Worm (Caenorhabditis elegans): ENCODE measurements around the gene hcf-1.

The hcf-1 gene

ce11 chrIV:7789521-7789949 lies 15.5 kb upstream of the hcf-1 start, which contains the start of gene imp-3 (continued):
- TF ChIP-seq skn-1 (tag; optimal IDR thresholded peaks at IDR 0.05): no peak
- TF ChIP-seq vab-7 (GFP tag; IDR thresholded peaks at IDR 0.05): no peak
- no peak for TF ChIP-seq jun-1 (tag; optimal IDR thresholded peaks at IDR 0.05)
- peak; percentile 40 for TF ChIP-seq nhr-111 (GFP tag; optimal IDR thresholded peaks at IDR 0.05)
- TF ChIP-seq fkh-10 (GFP tag; optimal IDR thresholded peaks at IDR 0.05): no peak
- no peak for TF ChIP-seq dmd-8 (GFP tag; IDR thresholded peaks at IDR 0.05)
- TF ChIP-seq madf-5 (GFP tag; IDR thresholded peaks at IDR 0.05): peak in 1 of 2 experiments; percentile 76; a peak in 2 of 4 replicates
- TF ChIP-seq php-3 (GFP tag; IDR thresholded peaks at IDR 0.05): 0 out of 2 replicates have a peak, but pooled peaks have one; percentile 30
- TF ChIP-seq nhr-77 (tag; optimal IDR thresholded peaks at IDR 0.05): no peak
- TF ChIP-seq F49E8.2 (tag; optimal IDR thresholded peaks at IDR 0.05; ENCODE audit: borderline replicate concordance): no peak
- TF ChIP-seq Y105C5A.15 (GFP tag; IDR thresholded peaks at IDR 0.05): peak; percentile 66; the same call in 1 of the 2 replicates
- no peak for TF ChIP-seq set-16 (GFP tag; IDR thresholded peaks at IDR 0.05)
- no peak for TF ChIP-seq unc-39 (tag; optimal IDR thresholded peaks at IDR 0.05)
- TF ChIP-seq mxl-3 (GFP tag; optimal IDR thresholded peaks at IDR 0.05): peak; percentile 84
- TF ChIP-seq snpc-1.2 (GFP tag; IDR thresholded peaks at IDR 0.05): peak; percentile 30; the same call in 1 of the 2 replicates
- no peak for TF ChIP-seq ztf-7 (tag; optimal IDR thresholded peaks at IDR 0.05)
- peak; percentile 67 for TF ChIP-seq hlh-11 (tag; optimal IDR thresholded peaks at IDR 0.05)
- peak; percentile 22 for TF ChIP-seq nhr-28 (tag; optimal IDR thresholded peaks at IDR 0.05)
- no peak for TF ChIP-seq unc-130 (GFP tag; optimal IDR thresholded peaks at IDR 0.05)
- TF ChIP-seq zip-2 (tag; optimal IDR thresholded peaks at IDR 0.05): no peak
- peak; percentile 28 to 60 for TF ChIP-seq daf-16 (GFP tag; optimal IDR thresholded peaks at IDR 0.05)
- peak; percentile 88 for TF ChIP-seq daf-16 (tag; optimal IDR thresholded peaks at IDR 0.05)
- no peak for TF ChIP-seq duxl-1 (tag; optimal IDR thresholded peaks at IDR 0.05; ENCODE audit: poor library complexity)
- TF ChIP-seq R02D3.7 (tag; optimal IDR thresholded peaks at IDR 0.05): no peak
- TF ChIP-seq T20F7.1 (GFP tag; optimal IDR thresholded peaks at IDR 0.05): peak; percentile 69
- peak; percentile 74 for TF ChIP-seq Y5F2A.4 (GFP tag; optimal IDR thresholded peaks at IDR 0.05)
- TF ChIP-seq ces-1 (GFP tag; optimal IDR thresholded peaks at IDR 0.05): no peak
- no peak for TF ChIP-seq nhr-48 (tag; optimal IDR thresholded peaks at IDR 0.05)
- peak; percentile 63; the same call in 1 of the 2 replicates for TF ChIP-seq hmg-1.1 (GFP tag; IDR thresholded peaks at IDR 0.05)
- peak; percentile 36 for TF ChIP-seq gei-8 (GFP tag; optimal IDR thresholded peaks at IDR 0.05)
- TF ChIP-seq arid-1 (GFP tag; conservative IDR thresholded peaks at IDR 0.05): peak; percentile 65; the same call in 1 of the 2 replicates
- peak in 1 of 2 experiments; percentile 53 for TF ChIP-seq hif-1 (tag; optimal IDR thresholded peaks at IDR 0.05)
- no peak for TF ChIP-seq ceh-44 (GFP tag; IDR thresholded peaks at IDR 0.05)
- no peak for TF ChIP-seq Y75B8A.6 (GFP tag; IDR thresholded peaks at IDR 0.05)
- peak; percentile 46; the same call in 1 of the 2 replicates for TF ChIP-seq mxl-2 (GFP tag; conservative IDR thresholded peaks at IDR 0.05)
- peak; percentile 15 for TF ChIP-seq nhr-10 (tag; optimal IDR thresholded peaks at IDR 0.05)
- no peak for TF ChIP-seq tag-97 (GFP tag; IDR thresholded peaks at IDR 0.05)
- TF ChIP-seq lin-1 (GFP tag; IDR thresholded peaks at IDR 0.05): 0 out of 2 replicates have a peak, but pooled peaks have one; percentile 47
- TF ChIP-seq spr-3 (GFP tag; optimal IDR thresholded peaks at IDR 0.05): peak; percentile 11
- peak; percentile 2 for TF ChIP-seq lin-13 (GFP tag; optimal IDR thresholded peaks at IDR 0.05)

- TF ChIP-seq unc-39 (tag; optimal IDR thresholded peaks at IDR 0.05) (no peak), T20F7.1 (GFP tag; optimal IDR thresholded peaks at IDR 0.05) (peak; percentile 47), R02D3.7 (tag; optimal IDR thresholded peaks at IDR 0.05) (no peak), attf-4 (tag; optimal IDR thresholded peaks at IDR 0.05) (no peak), nhr-48 (tag; optimal IDR thresholded peaks at IDR 0.05) (no peak), dmd-8 (GFP tag; IDR thresholded peaks at IDR 0.05) (no peak), hlh-30 (tag; optimal IDR thresholded peaks at IDR 0.05; ENCODE audit: insufficient read depth) (peak; percentile 54), nhr-11 (tag; optimal IDR thresholded peaks at IDR 0.05) (no peak), dmd-9 (GFP tag; IDR thresholded peaks at IDR 0.05) (no peak), lin-15B (tag; optimal IDR thresholded peaks at IDR 0.05) (no peak), lin-1 (GFP tag; IDR thresholded peaks at IDR 0.05) (no peak), unc-130 (GFP tag; optimal IDR thresholded peaks at IDR 0.05) (no peak), pqm-1 (tag; optimal IDR thresholded peaks at IDR 0.05) (no peak), F10B5.3 (tag; optimal IDR thresholded peaks at IDR 0.05) (no peak), lin-13 (GFP tag; optimal IDR thresholded peaks at IDR 0.05) (peak; percentile 21), ceh-20 (GFP tag; IDR thresholded peaks at IDR 0.05) (no peak), nhr-41 (GFP tag; IDR thresholded peaks at IDR 0.05) (no peak), hlh-11 (tag; optimal IDR thresholded peaks at IDR 0.05) (peak; percentile 32), dpl-1 (GFP tag; optimal IDR thresholded peaks at IDR 0.05) (peak; percentile 71), madf-5 (GFP tag; IDR thresholded peaks at IDR 0.05) (no peak)
Observed at ce11 chrIV:7785506-7786065, 11.5 kb upstream of the hcf-1 start, which contains the start of gene tag-322. TSS of gene tag-322 (minus strand) at chrIV:7785556.
